Worm (Caenorhabditis elegans): Measurements from ENCODE around the gene swt-2.
A peak's percentile ranks its signal among the peaks of the same experiment; 100 is the strongest.

swt-2 gene

DNA sequence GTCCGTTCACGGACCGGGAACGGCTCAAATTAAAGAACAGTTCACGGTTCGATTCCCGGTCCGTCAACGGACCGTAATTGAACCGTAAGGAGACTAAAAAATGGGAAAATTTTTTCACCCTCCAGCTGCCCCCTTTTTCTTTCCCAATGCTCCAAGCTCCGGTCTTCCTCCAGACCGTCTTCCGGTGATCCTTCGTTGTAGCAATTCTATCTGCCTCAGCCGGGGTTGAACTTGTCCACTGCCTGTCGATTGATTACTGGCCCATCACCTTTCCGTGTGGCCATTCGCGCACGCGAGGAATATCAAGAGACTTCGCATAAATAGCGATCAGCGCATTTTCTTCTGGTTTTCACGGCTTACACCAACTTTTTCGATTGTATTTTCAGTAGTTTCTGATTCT is 18.6 kb downstream of the swt-2 start (continued):
- TF ChIP-seq mdt-29 (GFP tag; IDR thresholded peaks at IDR 0.05) = peak; percentile 71; the same call in 1 of the 2 replicates
- TF ChIP-seq dmd-8 (GFP tag; IDR thresholded peaks at IDR 0.05) = peak; percentile 95
- peak; percentile 85 for TF ChIP-seq vab-7 (GFP tag; IDR thresholded peaks at IDR 0.05)
- TF ChIP-seq nhr-42 (GFP tag; IDR thresholded peaks at IDR 0.05) = peak; percentile 62; the same call in 1 of the 2 replicates
- TF ChIP-seq tra-1 (GFP tag; IDR thresholded peaks at IDR 0.05) = peak; percentile 66; the same call in 1 of the 2 replicates
- peak; percentile 85 for TF ChIP-seq arid-1 (GFP tag; conservative IDR thresholded peaks at IDR 0.05)
- TF ChIP-seq ceh-44 (GFP tag; IDR thresholded peaks at IDR 0.05) = peak; percentile 86
- peak; percentile 95 for TF ChIP-seq F26F4.8 (GFP tag; conservative IDR thresholded peaks at IDR 0.05)
- peak; percentile 85 for TF ChIP-seq lin-1 (GFP tag; IDR thresholded peaks at IDR 0.05)
- TF ChIP-seq Y75B8A.6 (GFP tag; IDR thresholded peaks at IDR 0.05) = 0 out of 2 replicates have a peak, but pooled peaks have one; percentile 10
- TF ChIP-seq Y105C5A.15 (GFP tag; IDR thresholded peaks at IDR 0.05) = peak; percentile 87

- no peak for TF ChIP-seq daf-16 (GFP tag; optimal IDR thresholded peaks at IDR 0.05)
- no peak for TF ChIP-seq daf-16 (tag; optimal IDR thresholded peaks at IDR 0.05)
- TF ChIP-seq T26A8.4 (GFP tag; IDR thresholded peaks at IDR 0.05) = no peak
- no peak for TF ChIP-seq unc-62 (GFP tag; optimal IDR thresholded peaks at IDR 0.05 in 1 of 2)
- no peak for TF ChIP-seq unc-62 (tag; optimal IDR thresholded peaks at IDR 0.05)
- TF ChIP-seq mdl-1 (tag; optimal IDR thresholded peaks at IDR 0.05) = no peak
Observed at ce11 chrV:7551821-7552220, 21.9 kb downstream of the swt-2 start, which contains the start of gene F19F10.3. F19F10.3 (plus strand) TSS chrV:7552121.

DNA sequence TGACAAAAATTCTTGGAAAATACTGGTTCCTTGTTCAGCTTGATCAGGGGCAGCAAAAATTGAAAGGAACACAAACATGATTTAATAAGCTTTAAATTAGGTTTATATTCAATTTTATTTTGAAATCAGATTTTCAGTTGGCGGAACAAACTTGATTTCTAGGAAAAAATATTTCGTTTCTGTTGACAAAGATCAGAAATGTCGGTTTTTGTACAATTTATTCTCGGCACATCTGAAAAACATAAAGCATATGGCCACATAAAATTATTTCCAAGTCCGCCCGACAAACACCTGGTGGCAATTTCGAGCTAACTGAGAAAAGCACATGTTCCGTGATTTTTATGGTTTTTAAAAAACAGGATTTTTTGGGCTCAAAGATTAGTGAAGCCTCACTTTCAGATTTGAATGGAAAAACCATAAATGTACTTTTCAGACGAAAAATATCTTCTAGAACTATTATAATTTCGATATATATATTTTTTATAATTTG is 24.0 kb downstream of the swt-2 start, which contains the start of gene ttr-10:
ttr-10 (minus strand) TSS at position 51 of the 490 bp plus-strand sequence.
- TF ChIP-seq nhr-76 (tag; optimal IDR thresholded peaks at IDR 0.05) (no peak), aha-1 (tag) (peak; percentile 1), ceh-32 (tag; optimal IDR thresholded peaks at IDR 0.05; ENCODE audit: poor library complexity) (no peak), unc-62 (GFP tag; optimal IDR thresholded peaks at IDR 0.05 in 1 of 2) (peak in 1 of 2 experiments; percentile 95), unc-62 (tag; optimal IDR thresholded peaks at IDR 0.05) (no peak), skn-1 (tag; optimal IDR thresholded peaks at IDR 0.05) (no peak), ctbp-1 (GFP tag; IDR thresholded peaks at IDR 0.05) (no peak), nhr-10 (tag; optimal IDR thresholded peaks at IDR 0.05) (no peak), ceh-82 (tag; optimal IDR thresholded peaks at IDR 0.05) (no peak), ZK337.2 (GFP tag; IDR thresholded peaks at IDR 0.05) (no peak), lim-7 (GFP tag; IDR thresholded peaks at IDR 0.05) (no peak), hmg-1.1 (GFP tag; IDR thresholded peaks at IDR 0.05) (no peak), R02D3.7 (tag; optimal IDR thresholded peaks at IDR 0.05) (no peak), sdz-12 (GFP tag; optimal IDR thresholded peaks at IDR 0.05) (no peak), F49E8.2 (tag; optimal IDR thresholded peaks at IDR 0.05; ENCODE audit: borderline replicate concordance) (no peak), pha-4 (GFP tag; IDR thresholded peaks at IDR 0.05) (no peak), pha-4 (tag; optimal IDR thresholded peaks at IDR 0.05) (no peak), ceh-44 (GFP tag; IDR thresholded peaks at IDR 0.05) (no peak)

- no peak for TF ChIP-seq hlh-11 (tag; optimal IDR thresholded peaks at IDR 0.05)
- no peak for TF ChIP-seq lir-3 (tag; optimal IDR thresholded peaks at IDR 0.05)
- peak in 1 of 2 experiments; percentile 34 for TF ChIP-seq unc-62 (GFP tag; optimal IDR thresholded peaks at IDR 0.05 in 1 of 2)
- no peak for TF ChIP-seq unc-62 (tag; optimal IDR thresholded peaks at IDR 0.05)
- TF ChIP-seq zfp-3 (GFP tag; conservative IDR thresholded peaks at IDR 0.05) = no peak
Observed at ce11 chrV:7555875-7556274, 25.9 kb downstream of the swt-2 start.

- no peak for TF ChIP-seq nhr-11 (tag; optimal IDR thresholded peaks at IDR 0.05)
- TF ChIP-seq dpl-1 (GFP tag; optimal IDR thresholded peaks at IDR 0.05) = no peak
- no peak for TF ChIP-seq F49E8.2 (tag; optimal IDR thresholded peaks at IDR 0.05; ENCODE audit: borderline replicate concordance)
- TF ChIP-seq dve-1 (tag; optimal IDR thresholded peaks at IDR 0.05; ENCODE audit: insufficient read depth) = no peak
Observed at ce11 chrV:7558693-7559092, 28.8 kb downstream of the swt-2 start, which contains the start of gene ets-7. ets-7 (minus strand) TSS chrV:7558793.
